Worm (Caenorhabditis elegans): ENCODE data around the gene Y43F8C.16.

Gene Y43F8C.16

ce11 chrV:19756253-19756652 is 40.9 kb upstream of the Y43F8C.16 start, which contains the start of gene W04E12.9:
Gene W04E12.9, plus strand, starts transcription at chrV:19756553.
- no peak for TF ChIP-seq F55B11.4 (tag; optimal IDR thresholded peaks at IDR 0.05; ENCODE audit: borderline replicate concordance, insufficient read depth)
- TF ChIP-seq lag-1 (GFP tag; IDR thresholded peaks at IDR 0.05), result no peak
- TF ChIP-seq snpc-3.4 (tag; optimal IDR thresholded peaks at IDR 0.05), result no peak
- TF ChIP-seq athp-1 (tag; optimal IDR thresholded peaks at IDR 0.05), result no peak
- no peak for TF ChIP-seq repo-1 (tag; optimal IDR thresholded peaks at IDR 0.05)
- TF ChIP-seq dox-1 (GFP tag; IDR thresholded peaks at IDR 0.05), result no peak
- no peak for TF ChIP-seq nhr-120 (GFP tag; IDR thresholded peaks at IDR 0.05)
- TF ChIP-seq F52B5.7 (tag; optimal IDR thresholded peaks at IDR 0.05), result no peak
- TF ChIP-seq F33H1.4 (GFP tag; IDR thresholded peaks at IDR 0.05), result no peak
- no peak for TF ChIP-seq rcor-1 (GFP tag; IDR thresholded peaks at IDR 0.05)
- no peak for TF ChIP-seq lsy-27 (tag; optimal IDR thresholded peaks at IDR 0.05; ENCODE audit: borderline replicate concordance, insufficient read depth)
- no peak for TF ChIP-seq ZK185.1 (tag; optimal IDR thresholded peaks at IDR 0.05; ENCODE audit: poor library complexity, severe bottlenecking)
- no peak for TF ChIP-seq ztf-18 (tag; optimal IDR thresholded peaks at IDR 0.05)
- TF ChIP-seq F57A8.1 (GFP tag; optimal IDR thresholded peaks at IDR 0.05), result no peak
- no peak for TF ChIP-seq ets-4 (GFP tag; optimal IDR thresholded peaks at IDR 0.05)
- no peak for TF ChIP-seq lin-54 (GFP tag; optimal IDR thresholded peaks at IDR 0.05)
- TF ChIP-seq snpc-1.1 (tag; optimal IDR thresholded peaks at IDR 0.05; ENCODE audit: insufficient read depth), result no peak
- TF ChIP-seq ceh-91 (GFP tag; IDR thresholded peaks at IDR 0.05), result no peak
- no peak for TF ChIP-seq lsl-1 (GFP tag; optimal IDR thresholded peaks at IDR 0.05)
- TF ChIP-seq tlf-1 (GFP tag; optimal IDR thresholded peaks at IDR 0.05), result no peak

ce11 chrV:19755260-19755659 is 39.9 kb upstream of the Y43F8C.16 start, which contains the start of gene clec-50:
Gene clec-50, minus strand, starts transcription at chrV:19755368.
- peak; percentile 95 for TF ChIP-seq nhr-80 (tag; optimal IDR thresholded peaks at IDR 0.05)
- peak; percentile 49 for TF ChIP-seq dox-1 (GFP tag; IDR thresholded peaks at IDR 0.05)
- no peak for TF ChIP-seq nfya-1 (tag; optimal IDR thresholded peaks at IDR 0.05; ENCODE audit: borderline replicate concordance, insufficient read depth)

ce11 chrV:19754331-19754730 is 39.0 kb upstream of the Y43F8C.16 start:
- TF ChIP-seq snpc-3.4 (tag; optimal IDR thresholded peaks at IDR 0.05) (no peak), nhr-80 (tag; optimal IDR thresholded peaks at IDR 0.05) (peak; percentile 32)

ce11 chrV:19752879-19753278 is 37.6 kb upstream of the Y43F8C.16 start:
- no peak for TF ChIP-seq ztf-28 (GFP tag; IDR thresholded peaks at IDR 0.05)
- TF ChIP-seq zfh-2 (GFP tag; conservative IDR thresholded peaks at IDR 0.05), result peak; percentile 71; the same call in 1 of the 2 replicates

ce11 chrV:19751124-19751523 is 35.8 kb upstream of the Y43F8C.16 start, which contains the start of gene clec-49:
Gene clec-49, minus strand, starts transcription at chrV:19751226.
- TF ChIP-seq ztf-3 (GFP tag; optimal IDR thresholded peaks at IDR 0.05) (no peak), nhr-80 (tag; optimal IDR thresholded peaks at IDR 0.05) (peak; percentile 72)

ce11 chrV:19747144-19747543 is 31.8 kb upstream of the Y43F8C.16 start:
- no peak for TF ChIP-seq hmg-20 (GFP tag; IDR thresholded peaks at IDR 0.05)

ce11 chrV:19745852-19746251 is 30.5 kb upstream of the Y43F8C.16 start, which contains the start of gene W04E12.5:
Gene W04E12.5, plus strand, starts transcription at chrV:19746152.
- TF ChIP-seq hlh-12 (tag; optimal IDR thresholded peaks at IDR 0.05) (no peak), him-1 (tag; optimal IDR thresholded peaks at IDR 0.05) (no peak), repo-1 (tag; optimal IDR thresholded peaks at IDR 0.05) (no peak), hrde-1 (tag; optimal IDR thresholded peaks at IDR 0.05; ENCODE audit: borderline replicate concordance) (no peak), B0019.2 (GFP tag; conservative IDR thresholded peaks at IDR 0.05) (no peak), F55B11.4 (tag; optimal IDR thresholded peaks at IDR 0.05; ENCODE audit: borderline replicate concordance, insufficient read depth) (no peak), pha-4 (tag; optimal IDR thresholded peaks at IDR 0.05) (no peak), nfya-2 (GFP tag; IDR thresholded peaks at IDR 0.05) (no peak), ztf-25 (GFP tag; IDR thresholded peaks at IDR 0.05) (no peak), B0336.3 (GFP tag; IDR thresholded peaks at IDR 0.05) (no peak)
